Worm (Caenorhabditis elegans) whole organism, midembryonic: Measurements from ENCODE around the gene let-711.

Source experiments
- T22C8.4 ChIP-seq: fragments of 200-800 bp; sonication (Bioruptor generic); IDR thresholded peaks from 2 replicates; pipeline ENCODE4 v1.3.6; 2022; ENCODE audit warnings: missing genetic modification characterization, missing compliant biosample characterization
- cog-1 ChIP-seq: sonication (generic microtip); optimal IDR thresholded peaks from 2 replicates; lab custom pipeline; 2016; ENCODE audit warnings: missing genetic modification characterization, missing compliant biosample characterization
- flt-1 ChIP-seq: fragments of 200-800 bp; sonication (Bioruptor generic); IDR thresholded peaks from 2 replicates; pipeline ENCODE4 v1.3.6; 2022; ENCODE audit warnings: missing genetic modification characterization, missing compliant biosample characterization
- klf-2 ChIP-seq: fragments of 200-800 bp; sonication (Bioruptor generic); conservative IDR thresholded peaks from 2 replicates; pipeline ENCODE4 v1.3.6; 2022; ENCODE audit warnings: missing genetic modification reagents, missing genetic modification characterization, missing compliant biosample characterization
- med-1 ChIP-seq: sonication (generic microtip); optimal IDR thresholded peaks from 2 replicates; lab custom pipeline; 2017; ENCODE audit warnings: missing genetic modification characterization, mild to moderate bottlenecking, missing compliant biosample characterization, antibody characterized with exemption, missing genetic modification reagents; ENCODE audit not compliant: insufficient read depth
- ref-1 ChIP-seq: fragments of 200-800 bp; sonication (Bioruptor generic); conservative IDR thresholded peaks from 2 replicates; pipeline ENCODE4 v1.3.6; 2022; ENCODE audit warnings: missing genetic modification reagents, missing genetic modification characterization, missing compliant biosample characterization
- tab-1 ChIP-seq: fragments of 200-800 bp; sonication (Bioruptor generic); IDR thresholded peaks from 2 replicates; pipeline ENCODE4 v1.3.6; 2022; ENCODE audit warnings: missing genetic modification characterization, missing compliant biosample characterization
- ztf-23 ChIP-seq: fragments of 200-800 bp; sonication (Bioruptor generic); IDR thresholded peaks from 2 replicates; pipeline ENCODE4 v1.3.6; 2022; ENCODE audit warnings: missing genetic modification reagents, missing genetic modification characterization, missing compliant biosample characterization
- ztf-29 ChIP-seq: fragments of 200-800 bp; sonication (Bioruptor generic); IDR thresholded peaks from 2 replicates; pipeline ENCODE4 v1.3.6; 2022; ENCODE audit warnings: missing genetic modification reagents, missing genetic modification characterization, missing compliant biosample characterization

ce11 chrIII:6939523-6939922 is 7.0 kb upstream of the let-711 start, which contains the start of gene F57B9.3:
- no peak for TF ChIP-seq klf-2 (GFP tag; lab: Robert Waterston, UW)
- TF ChIP-seq flt-1 (GFP tag; lab: Robert Waterston, UW) = no peak
- TF ChIP-seq med-1 (GFP tag; lab: Kevin White, UChicago) = no peak
- TF ChIP-seq ref-1 (GFP tag; lab: Robert Waterston, UW) = no peak
- no peak for TF ChIP-seq tab-1 (GFP tag; lab: Robert Waterston, UW)
- no peak for TF ChIP-seq cog-1 (tag; lab: Kevin White, UChicago)
- no peak for TF ChIP-seq ztf-29
- TF ChIP-seq ztf-23 = no peak
- TF ChIP-seq T22C8.4 (GFP tag; lab: Robert Waterston, UW) = no peak
